Worm (Caenorhabditis elegans) whole organism, L4 larva: ENCODE results near the gene W05H9.2.

ENCODE experiments used
- arid-1 ChIP-seq: fragments of 200-800 bp; sonication (Bioruptor generic); conservative IDR thresholded peaks from 2 replicates; pipeline ENCODE4 v1.3.6; 2022; ENCODE audit warnings: missing genetic modification reagents, missing genetic modification characterization, missing compliant biosample characterization
- ces-1 ChIP-seq: fragments of 150-350 bp; sonication (generic microtip); optimal IDR thresholded peaks from 4 replicates; lab custom pipeline; 2014; ENCODE audit warnings: missing biosample characterization, missing genetic modification reagents, missing genetic modification characterization
- fkh-10 ChIP-seq: fragments of 150-350 bp; optimal IDR thresholded peaks from 2 replicates; lab custom pipeline; 2014; ENCODE audit warnings: missing biosample characterization, missing genetic modification reagents, missing genetic modification characterization
- hlh-30 ChIP-seq: sonication (generic microtip); optimal IDR thresholded peaks from 2 replicates; lab custom pipeline; 2017; ENCODE audit warnings: antibody characterized with exemption, mild to moderate bottlenecking, missing genetic modification characterization, missing compliant biosample characterization; ENCODE audit not compliant: insufficient read depth
- lir-3 ChIP-seq: sonication (generic microtip); optimal IDR thresholded peaks from 2 replicates; lab custom pipeline; 2016; ENCODE audit warnings: mild to moderate bottlenecking, missing genetic modification characterization, missing compliant biosample characterization
- nhr-77 ChIP-seq: fragments of 150-350 bp; optimal IDR thresholded peaks from 2 replicates; lab custom pipeline; 2014; ENCODE audit warnings: missing biosample characterization, missing genetic modification characterization
- rbr-2 ChIP-seq: sonication (generic microtip); optimal IDR thresholded peaks from 2 replicates; lab custom pipeline; 2016; ENCODE audit warnings: missing genotype, missing genetic modification characterization, missing compliant biosample characterization
- snpc-4 ChIP-seq: fragments of 150-350 bp; optimal IDR thresholded peaks from 2 replicates; lab custom pipeline; 2014; ENCODE audit warnings: missing biosample characterization, missing genetic modification characterization
- unc-130 ChIP-seq: sonication (generic microtip); optimal IDR thresholded peaks from 2 replicates; lab custom pipeline; 2016; ENCODE audit warnings: missing genetic modification reagents, missing genetic modification characterization, missing compliant biosample characterization
- zfp-2 ChIP-seq: sonication (generic microtip); optimal IDR thresholded peaks from 2 replicates; lab custom pipeline; 2016; ENCODE audit warnings: mild to moderate bottlenecking, missing genetic modification characterization, missing compliant biosample characterization

- no peak for TF ChIP-seq hlh-30 (tag; lab: Kevin White, UChicago)
- TF ChIP-seq snpc-4 (tag; lab: Kevin White, UChicago): no peak
- TF ChIP-seq fkh-10 (GFP tag; lab: Kevin White, UChicago): no peak
- no peak for TF ChIP-seq zfp-2 (tag; lab: Kevin White, UChicago)
- TF ChIP-seq unc-130 (GFP tag; lab: Kevin White, UChicago): no peak
- TF ChIP-seq nhr-77 (tag; lab: Kevin White, UChicago): no peak
- TF ChIP-seq ces-1 (GFP tag; lab: Kevin White, UChicago): no peak
- no peak for TF ChIP-seq rbr-2 (tag; lab: Kevin White, UChicago)
- no peak for TF ChIP-seq arid-1 (GFP tag; lab: Robert Waterston, UW)
- no peak for TF ChIP-seq lir-3 (tag; lab: Kevin White, UChicago)
Observed at ce11 chrX:6276701-6277100, 9.9 kb downstream of the W05H9.2 start.
